Fruit fly (Drosophila melanogaster): ENCODE measurements around the gene CG10514.

DNA sequence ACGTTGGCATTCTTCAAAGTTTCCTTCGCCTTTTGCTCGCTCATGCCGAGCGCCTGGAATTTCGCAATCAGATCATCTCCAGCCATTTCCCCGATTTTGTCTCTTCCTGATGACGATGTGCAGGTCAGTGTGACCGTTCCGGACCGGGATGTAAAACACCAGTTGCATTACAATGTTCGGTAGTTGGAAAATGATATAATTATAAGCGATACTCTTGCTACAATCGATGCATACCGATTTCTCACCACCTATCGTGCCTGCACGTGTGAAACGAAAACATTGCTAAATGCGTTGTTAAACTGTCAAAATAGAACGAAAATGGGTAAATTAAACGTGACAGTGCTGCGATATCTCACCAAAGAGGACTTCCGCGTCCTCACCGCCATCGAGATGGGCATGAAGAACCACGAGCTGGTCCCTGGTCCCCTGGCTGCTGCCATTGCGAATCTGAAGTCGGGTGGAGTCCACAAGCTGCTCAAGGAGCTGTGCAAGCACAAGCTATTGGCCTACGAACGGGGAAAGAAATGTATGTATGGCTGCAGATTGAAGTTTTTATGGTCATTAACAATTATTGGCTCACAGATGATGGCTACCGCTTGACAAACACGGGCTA lies 14.0 kb downstream of the CG10514 start, which contains the start of the genes GlnRS and RIOK2:
- TF ChIP-seq pan (optimal IDR thresholded peaks at IDR 0.05) (no peak), brk (GFP tag; optimal IDR thresholded peaks at IDR 0.05) (no peak), dsf (GFP tag; optimal IDR thresholded peaks at IDR 0.05; ENCODE audit: borderline replicate concordance) (no peak), CrebA (GFP tag; optimal IDR thresholded peaks at IDR 0.05; ENCODE audit: borderline replicate concordance) (no peak), CG9705 (GFP tag; optimal IDR thresholded peaks at IDR 0.05) (no peak), h (GFP tag; optimal IDR thresholded peaks at IDR 0.05) (no peak), lola (GFP tag; optimal IDR thresholded peaks at IDR 0.05) (no peak), foxo (GFP tag; optimal IDR thresholded peaks at IDR 0.05) (no peak), Abd-B (GFP tag; optimal IDR thresholded peaks at IDR 0.05) (peak; percentile 59), br (GFP tag; optimal IDR thresholded peaks at IDR 0.05) (no peak), usp (GFP tag; optimal IDR thresholded peaks at IDR 0.05) (no peak)
